Worm (Caenorhabditis elegans) whole organism, L4 larva: Measurements from ENCODE around the gene C56C10.9.

Experiments used
- F37D6.2 ChIP-seq: sonication (generic microtip); optimal IDR thresholded peaks from 2 replicates; lab custom pipeline; 2016; ENCODE audit warnings: mild to moderate bottlenecking, missing genetic modification characterization, missing compliant biosample characterization
- F44E2.7 ChIP-seq: fragments of 200-800 bp; sonication (Bioruptor generic); IDR thresholded peaks from 2 replicates; pipeline ENCODE4 v2.1.2; 2022; ENCODE audit warnings: missing genetic modification characterization, missing compliant biosample characterization
- F49E8.2 ChIP-seq: sonication (generic microtip); optimal IDR thresholded peaks from 2 replicates; lab custom pipeline; 2016; ENCODE audit warnings: missing compliant biosample characterization, mild to moderate bottlenecking, missing genetic modification characterization, borderline replicate concordance
- T20F7.1 ChIP-seq: fragments of 200-800 bp; sonication (Bioruptor generic); optimal IDR thresholded peaks from 2 replicates; lab custom pipeline; 2018; ENCODE audit warnings: mild to moderate bottlenecking, missing genetic modification characterization, missing compliant biosample characterization
- T26A8.4 ChIP-seq: fragments of 200-800 bp; sonication (Bioruptor generic); IDR thresholded peaks from 2 replicates; pipeline ENCODE4 v1.3.6; 2022; ENCODE audit warnings: missing genetic modification characterization, missing compliant biosample characterization
- Y75B8A.6 ChIP-seq: fragments of 200-800 bp; sonication (Bioruptor generic); IDR thresholded peaks from 2 replicates; pipeline ENCODE4 v1.3.6; 2022; ENCODE audit warnings: missing genetic modification reagents, missing genetic modification characterization, missing compliant biosample characterization
- ZK546.5 ChIP-seq, 2 experiments: sonication (generic microtip); optimal IDR thresholded peaks; 2 replicates each; lab custom pipeline; 2017; ENCODE audit warnings: missing biosample characterization in 2 of 2, missing genetic modification characterization in 2 of 2
- ceh-28 ChIP-seq: fragments of 150-350 bp; optimal IDR thresholded peaks from 2 replicates; lab custom pipeline; 2014; ENCODE audit warnings: missing biosample characterization, missing genetic modification reagents, missing genetic modification characterization
- ceh-62 ChIP-seq: sonication (generic microtip); optimal IDR thresholded peaks from 2 replicates; lab custom pipeline; 2017; ENCODE audit warnings: missing biosample characterization, missing genetic modification characterization
- ctbp-1 ChIP-seq: fragments of 200-800 bp; sonication (Bioruptor generic); IDR thresholded peaks from 2 replicates; pipeline ENCODE4 v1.3.6; 2022; ENCODE audit warnings: missing genetic modification reagents, missing genetic modification characterization, missing compliant biosample characterization
- daf-12 ChIP-seq: fragments of 150-350 bp; optimal IDR thresholded peaks from 2 replicates; lab custom pipeline; 2014; ENCODE audit warnings: missing biosample characterization, missing genetic modification reagents, missing genetic modification characterization
- daf-16 ChIP-seq, 3 experiments: sonication (generic microtip); optimal IDR thresholded peaks; 2 replicates each; lab custom pipeline; 2016 to 2017; ENCODE audit warnings: missing genetic modification characterization in 3 of 3, missing genetic modification reagents in 3 of 3, mild to moderate bottlenecking in 2 of 3, missing compliant biosample characterization in 2 of 3, missing biosample characterization in 1 of 3, moderate library complexity in 1 of 3
- daf-19 ChIP-seq: fragments of 200-800 bp; sonication (Bioruptor generic); conservative IDR thresholded peaks from 2 replicates; pipeline ENCODE4 v1.3.6; 2022; ENCODE audit warnings: missing genetic modification characterization, missing compliant biosample characterization
- daf-8 ChIP-seq: fragments of 200-800 bp; sonication (Bioruptor generic); IDR thresholded peaks from 2 replicates; pipeline ENCODE4 v1.3.6; 2022; ENCODE audit warnings: missing genetic modification characterization, missing compliant biosample characterization
- dve-1 ChIP-seq: sonication (generic microtip); optimal IDR thresholded peaks from 2 replicates; lab custom pipeline; 2017; ENCODE audit warnings: antibody characterized with exemption, mild to moderate bottlenecking, missing genetic modification characterization, missing compliant biosample characterization; ENCODE audit not compliant: insufficient read depth
- egl-43 ChIP-seq: fragments of 200-800 bp; sonication (Bioruptor generic); IDR thresholded peaks from 2 replicates; pipeline ENCODE4 v1.3.6; 2022; ENCODE audit warnings: missing genetic modification reagents, missing genetic modification characterization, missing compliant biosample characterization
- gei-8 ChIP-seq: fragments of 200-800 bp; sonication (Bioruptor generic); optimal IDR thresholded peaks from 2 replicates; lab custom pipeline; 2018; ENCODE audit warnings: mild to moderate bottlenecking, missing genetic modification characterization, missing compliant biosample characterization
- hif-1 ChIP-seq, 2 experiments: sonication (generic microtip); optimal IDR thresholded peaks; 2 replicates each; lab custom pipeline; 2016 to 2017; ENCODE audit warnings: missing compliant biosample characterization in 2 of 2, missing genetic modification characterization in 2 of 2, missing genetic modification reagents in 2 of 2, missing genotype in 2 of 2, mild to moderate bottlenecking in 1 of 2
- hlh-11 ChIP-seq: fragments of 200-800 bp; sonication (Bioruptor generic); optimal IDR thresholded peaks from 2 replicates; lab custom pipeline; 2018; ENCODE audit warnings: mild to moderate bottlenecking, missing genetic modification characterization, missing compliant biosample characterization
- hmg-1.1 ChIP-seq: fragments of 200-800 bp; sonication (Bioruptor generic); IDR thresholded peaks from 2 replicates; pipeline ENCODE4 v1.3.6; 2022; ENCODE audit warnings: missing genetic modification reagents, missing genetic modification characterization, missing compliant biosample characterization
- jun-1 ChIP-seq: fragments of 150-350 bp; optimal IDR thresholded peaks from 2 replicates; lab custom pipeline; 2014; ENCODE audit warnings: missing biosample characterization, missing genetic modification reagents, missing genetic modification characterization
- lin-29 ChIP-seq: fragments of 200-800 bp; sonication (Bioruptor generic); IDR thresholded peaks from 2 replicates; pipeline ENCODE4 v1.3.6; 2022; ENCODE audit warnings: missing genetic modification reagents, missing genetic modification characterization, missing compliant biosample characterization
- lin-38 ChIP-seq: fragments of 200-800 bp; sonication (Bioruptor generic); IDR thresholded peaks from 2 replicates; pipeline ENCODE4 v1.3.6; 2022; ENCODE audit warnings: missing genetic modification reagents, missing genetic modification characterization, missing compliant biosample characterization
- lin-39 ChIP-seq: fragments of 150-350 bp; optimal IDR thresholded peaks from 2 replicates; lab custom pipeline; 2014; ENCODE audit warnings: missing biosample characterization, missing genetic modification reagents, missing genetic modification characterization
- lsy-2 ChIP-seq, 2 experiments: fragments of 150-350 bp in 1 of 2; sonication (generic microtip) in 1 of 2; optimal IDR thresholded peaks; 2 replicates each; lab custom pipeline; 2014 to 2017; ENCODE audit warnings: missing biosample characterization in 2 of 2, missing genetic modification characterization in 2 of 2
- madf-5 ChIP-seq, 2 experiments: fragments of 200-800 bp; sonication (Bioruptor generic); IDR thresholded peaks; 2 replicates each; pipeline ENCODE4 v1.3.6; 2022; ENCODE audit warnings: missing compliant biosample characterization in 2 of 2, missing genetic modification characterization in 2 of 2
- mdl-1 ChIP-seq, 2 experiments: fragments of 150-350 bp in 1 of 2; sonication (generic microtip) in 1 of 2; optimal IDR thresholded peaks; 2 replicates each; lab custom pipeline; 2014 to 2017; ENCODE audit warnings: missing biosample characterization in 2 of 2, missing genetic modification characterization in 2 of 2
- mep-1 ChIP-seq: fragments of 150-350 bp; sonication (generic microtip); optimal IDR thresholded peaks from 3 replicates; lab custom pipeline; 2014; ENCODE audit warnings: missing biosample characterization, missing genetic modification characterization
- mes-2 ChIP-seq: sonication (generic microtip); optimal IDR thresholded peaks from 2 replicates; lab custom pipeline; 2016; ENCODE audit warnings: missing genotype, mild to moderate bottlenecking, missing genetic modification characterization, missing compliant biosample characterization; ENCODE audit not compliant: poor library complexity, severe bottlenecking
- nhr-10 ChIP-seq: fragments of 150-350 bp; optimal IDR thresholded peaks from 2 replicates; lab custom pipeline; 2014; ENCODE audit warnings: missing biosample characterization, missing genetic modification characterization
- nhr-102 ChIP-seq: sonication (generic microtip); optimal IDR thresholded peaks from 2 replicates; lab custom pipeline; 2016; ENCODE audit warnings: mild to moderate bottlenecking, missing genetic modification characterization, moderate library complexity, missing compliant biosample characterization
- nhr-11 ChIP-seq: fragments of 150-350 bp; optimal IDR thresholded peaks from 2 replicates; lab custom pipeline; 2014; ENCODE audit warnings: missing biosample characterization, missing genetic modification characterization
- nhr-111 ChIP-seq: fragments of 200-800 bp; sonication (Bioruptor generic); optimal IDR thresholded peaks from 2 replicates; lab custom pipeline; 2018; ENCODE audit warnings: mild to moderate bottlenecking, missing genetic modification characterization, missing compliant biosample characterization
- nhr-237 ChIP-seq: sonication (generic microtip); optimal IDR thresholded peaks from 2 replicates; lab custom pipeline; 2017; ENCODE audit warnings: missing biosample characterization, missing genetic modification characterization
- nhr-28 ChIP-seq: fragments of 150-350 bp; optimal IDR thresholded peaks from 2 replicates; lab custom pipeline; 2014; ENCODE audit warnings: missing biosample characterization, missing genetic modification characterization
- nhr-77 ChIP-seq: fragments of 150-350 bp; optimal IDR thresholded peaks from 2 replicates; lab custom pipeline; 2014; ENCODE audit warnings: missing biosample characterization, missing genetic modification characterization
- rbr-2 ChIP-seq: sonication (generic microtip); optimal IDR thresholded peaks from 2 replicates; lab custom pipeline; 2016; ENCODE audit warnings: missing genotype, missing genetic modification characterization, missing compliant biosample characterization
- saeg-2 ChIP-seq: fragments of 200-800 bp; sonication (Bioruptor generic); IDR thresholded peaks from 2 replicates; pipeline ENCODE4 v1.3.6; 2022; ENCODE audit warnings: missing genetic modification reagents, missing genetic modification characterization, missing compliant biosample characterization
- sdz-12 ChIP-seq: fragments of 200-800 bp; sonication (Bioruptor generic); optimal IDR thresholded peaks from 2 replicates; lab custom pipeline; 2018; ENCODE audit warnings: mild to moderate bottlenecking, missing genetic modification characterization, missing compliant biosample characterization
- set-16 ChIP-seq: fragments of 200-800 bp; sonication (Bioruptor generic); IDR thresholded peaks from 2 replicates; pipeline ENCODE4 v1.3.6; 2022; ENCODE audit warnings: missing genetic modification reagents, missing genetic modification characterization, missing compliant biosample characterization
- unc-62 ChIP-seq, 3 experiments: fragments of 150-350 bp in 1 of 3; sonication (generic microtip); optimal IDR thresholded peaks in 2 of 3; peaks in 1 of 3; 1 replicate in 1 of 3; 2 replicates in 2 of 3; lab custom pipeline; 2014 to 2017; ENCODE audit warnings: missing biosample characterization in 3 of 3, missing genetic modification characterization in 3 of 3, missing genetic modification reagents in 3 of 3, missing genotype in 1 of 3
- vab-7 ChIP-seq: fragments of 200-800 bp; sonication (Bioruptor generic); IDR thresholded peaks from 2 replicates; pipeline ENCODE4 v1.3.6; 2022; ENCODE audit warnings: missing genetic modification reagents, missing genetic modification characterization, missing compliant biosample characterization
- zip-11 ChIP-seq: fragments of 200-800 bp; sonication (Bioruptor generic); IDR thresholded peaks from 2 replicates; pipeline ENCODE4 v1.3.6; 2022; ENCODE audit warnings: missing genetic modification characterization, missing compliant biosample characterization

C56C10.9 gene

ce11 chrII:6565077-6565476, 27.1 kb downstream of the C56C10.9 start, which contains the start of gene mpz-3 (continued):
- TF ChIP-seq nhr-111 (GFP tag; lab: Kevin White, UChicago) (no peak), ceh-62 (tag; lab: Kevin White, UChicago) (no peak), daf-16 (GFP tag; optimal IDR thresholded peaks at IDR 0.05; lab: Kevin White, UChicago) (peak in 1 of 2 experiments; percentile 42), daf-16 (tag; optimal IDR thresholded peaks at IDR 0.05; lab: Kevin White, UChicago) (peak; percentile 36), nhr-102 (peak; percentile 62), daf-19 (0 out of 2 replicates have a peak, but pooled peaks have one; percentile 40), saeg-2 (GFP tag; lab: Robert Waterston, UW) (no peak), T20F7.1 (GFP tag; lab: Kevin White, UChicago) (peak; percentile 22)
- TF ChIP-seq, all 104 proteins: peak for 30

ce11 chrII:6563238-6563637, 28.9 kb downstream of the C56C10.9 start:
- TF ChIP-seq dve-1 (tag; lab: Kevin White, UChicago): peak; percentile 43
- no peak for TF ChIP-seq daf-8 (GFP tag; lab: Robert Waterston, UW)
- peak; percentile 72 for TF ChIP-seq hlh-11 (tag; lab: Kevin White, UChicago)
- peak in 1 of 2 experiments; percentile 13 for TF ChIP-seq unc-62 (GFP tag; optimal IDR thresholded peaks at IDR 0.05 in 1 of 2; lab: Kevin White, UChicago)
- no peak for TF ChIP-seq unc-62 (tag; optimal IDR thresholded peaks at IDR 0.05; lab: Kevin White, UChicago)
- peak; percentile 53 for TF ChIP-seq mep-1 (tag; lab: Kevin White, UChicago)
- no peak for TF ChIP-seq ZK546.5 (tag; optimal IDR thresholded peaks at IDR 0.05; lab: Kevin White, UChicago)
- TF ChIP-seq F37D6.2: peak; percentile 27
- peak in 1 of 2 experiments; percentile 27 for TF ChIP-seq lsy-2 (tag; optimal IDR thresholded peaks at IDR 0.05; lab: Kevin White, UChicago)
- no peak for TF ChIP-seq nhr-10 (tag; lab: Kevin White, UChicago)
- peak; percentile 31 for TF ChIP-seq mes-2 (tag; lab: Kevin White, UChicago)
- TF ChIP-seq ctbp-1 (GFP tag; lab: Robert Waterston, UW): peak; percentile 49; the same call in 1 of the 2 replicates
- TF ChIP-seq T26A8.4: peak; percentile 35; the same call in 1 of the 2 replicates
- peak; percentile 78 for TF ChIP-seq hmg-1.1 (GFP tag; lab: Robert Waterston, UW)
- TF ChIP-seq nhr-77 (tag; lab: Kevin White, UChicago): no peak
- TF ChIP-seq mdl-1 (tag; optimal IDR thresholded peaks at IDR 0.05; lab: Kevin White, UChicago): peak in 1 of 2 experiments; percentile 27
- peak in 1 of 2 experiments; percentile 7 for TF ChIP-seq hif-1 (tag; optimal IDR thresholded peaks at IDR 0.05; lab: Kevin White, UChicago)
- TF ChIP-seq daf-16 (GFP tag; optimal IDR thresholded peaks at IDR 0.05; lab: Kevin White, UChicago): no peak
- TF ChIP-seq daf-16 (tag; optimal IDR thresholded peaks at IDR 0.05; lab: Kevin White, UChicago): peak; percentile 22
- TF ChIP-seq, all 104 proteins: peak for 13

- TF ChIP-seq nhr-28 (tag; lab: Kevin White, UChicago) (peak; percentile 70), gei-8 (no peak), lin-39 (no peak), hmg-1.1 (GFP tag; lab: Robert Waterston, UW) (no peak), nhr-11 (tag; lab: Kevin White, UChicago) (no peak), F44E2.7 (GFP tag; lab: Robert Waterston, UW) (no peak), set-16 (no peak), hif-1 (tag; optimal IDR thresholded peaks at IDR 0.05; lab: Kevin White, UChicago) (no peak), daf-16 (GFP tag; optimal IDR thresholded peaks at IDR 0.05; lab: Kevin White, UChicago) (peak in 1 of 2 experiments; percentile 62), daf-16 (tag; optimal IDR thresholded peaks at IDR 0.05; lab: Kevin White, UChicago) (peak; percentile 12), egl-43 (GFP tag; lab: Robert Waterston, UW) (no peak), lin-38 (GFP tag; lab: Robert Waterston, UW) (no peak), F49E8.2 (tag; lab: Kevin White, UChicago) (no peak), zip-11 (GFP tag; lab: Robert Waterston, UW) (no peak), nhr-10 (tag; lab: Kevin White, UChicago) (no peak), lin-29 (0 out of 2 replicates have a peak, but pooled peaks have one; percentile 37), vab-7 (no peak), madf-5 (GFP tag; IDR thresholded peaks at IDR 0.05; lab: Robert Waterston, UW) (no peak), jun-1 (tag; lab: Kevin White, UChicago) (no peak), nhr-237 (tag; lab: Kevin White, UChicago) (no peak), Y75B8A.6 (GFP tag; lab: Robert Waterston, UW) (no peak), mdl-1 (tag; optimal IDR thresholded peaks at IDR 0.05; lab: Kevin White, UChicago) (peak in 1 of 2 experiments; percentile 54), ceh-28 (no peak), nhr-77 (tag; lab: Kevin White, UChicago) (no peak), hlh-11 (tag; lab: Kevin White, UChicago) (peak; percentile 61), daf-8 (GFP tag; lab: Robert Waterston, UW) (no peak), rbr-2 (tag; lab: Kevin White, UChicago) (no peak), sdz-12 (no peak), daf-12 (tag; lab: Kevin White, UChicago) (no peak)
Measured at ce11 chrII:6562203-6562867, 29.8 kb downstream of the C56C10.9 start.
